Worm (Caenorhabditis elegans) whole organism, late embryonic: Measurements from ENCODE around the gene C14F11.4.

Experiments used
- C08G9.2 ChIP-seq: sonication (generic microtip); optimal IDR thresholded peaks from 2 replicates; lab custom pipeline; 2016; ENCODE audit warnings: mild to moderate bottlenecking, missing genetic modification characterization, moderate library complexity, missing compliant biosample characterization
- T23F11.4 ChIP-seq: fragments of 200-800 bp; sonication (Bioruptor generic); optimal IDR thresholded peaks from 2 replicates; lab custom pipeline; 2018; ENCODE audit warnings: mild to moderate bottlenecking, missing genetic modification characterization, missing compliant biosample characterization
- ceh-9 ChIP-seq: sonication (generic microtip); optimal IDR thresholded peaks from 2 replicates; lab custom pipeline; 2016; ENCODE audit warnings: mild to moderate bottlenecking, missing genetic modification characterization, inconsistent platforms, missing compliant biosample characterization
- dmd-4 ChIP-seq: sonication (generic microtip); optimal IDR thresholded peaks from 2 replicates; lab custom pipeline; 2016; ENCODE audit warnings: borderline replicate concordance, missing genetic modification characterization, missing compliant biosample characterization
- dve-1 ChIP-seq: sonication (generic microtip); optimal IDR thresholded peaks from 2 replicates; lab custom pipeline; 2017; ENCODE audit warnings: antibody characterized with exemption, mild to moderate bottlenecking, missing genetic modification characterization, missing compliant biosample characterization
- ets-4 ChIP-seq: sonication (generic microtip); optimal IDR thresholded peaks from 2 replicates; lab custom pipeline; 2016; ENCODE audit warnings: missing genetic modification characterization, missing compliant biosample characterization
- fax-1 ChIP-seq: sonication (generic microtip); optimal IDR thresholded peaks from 2 replicates; lab custom pipeline; 2016; ENCODE audit warnings: missing genotype, missing genetic modification characterization, missing compliant biosample characterization
- hlh-6 ChIP-seq: sonication (generic microtip); optimal IDR thresholded peaks from 2 replicates; lab custom pipeline; 2016; ENCODE audit warnings: missing genotype, missing genetic modification characterization, missing compliant biosample characterization
- lin-11 ChIP-seq: fragments of 200-800 bp; sonication (Bioruptor generic); optimal IDR thresholded peaks from 2 replicates; lab custom pipeline; 2018; ENCODE audit warnings: mild to moderate bottlenecking, missing genetic modification characterization, missing compliant biosample characterization
- pag-3 ChIP-seq: sonication (generic microtip); optimal IDR thresholded peaks from 2 replicates; lab custom pipeline; 2016; ENCODE audit warnings: missing compliant biosample characterization, missing genetic modification characterization, borderline replicate concordance
- tbx-2 ChIP-seq: sonication (generic microtip); optimal IDR thresholded peaks from 2 replicates; lab custom pipeline; 2016; ENCODE audit warnings: missing genetic modification characterization, missing compliant biosample characterization

DNA sequence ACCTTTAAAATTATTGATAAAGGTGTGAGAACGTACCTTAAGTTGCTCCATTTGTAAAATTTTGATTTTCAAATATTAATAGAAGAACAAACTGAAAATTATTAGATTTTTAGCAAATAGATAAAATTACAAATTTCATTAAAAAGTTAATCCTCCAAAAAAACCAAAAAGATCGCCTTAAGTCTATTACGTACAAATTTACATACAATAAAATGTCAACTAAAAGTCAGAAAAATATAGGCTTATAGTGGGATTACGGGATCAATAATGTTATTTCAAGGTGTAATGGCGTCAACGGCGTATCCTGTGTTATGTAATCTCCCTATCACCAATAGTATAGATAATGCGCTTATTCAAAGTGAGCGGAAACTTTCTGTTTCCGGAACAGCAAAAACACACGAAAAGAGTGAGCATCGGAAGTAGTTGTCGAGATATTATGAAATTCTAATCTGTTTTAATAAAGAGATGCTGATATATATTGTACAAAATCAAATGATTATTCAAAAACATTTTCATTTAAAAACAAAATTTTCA is 38.6 kb downstream of the C14F11.4 start, which contains the start of gene ceh-54:
- no peak for TF ChIP-seq dve-1 (tag; lab: Kevin White, UChicago)
- no peak for TF ChIP-seq hlh-6 (tag; lab: Kevin White, UChicago)
- TF ChIP-seq pag-3 (tag; lab: Kevin White, UChicago): no peak
- TF ChIP-seq lin-11 (tag; lab: Kevin White, UChicago): no peak
- no peak for TF ChIP-seq ets-4
- TF ChIP-seq dmd-4: no peak
- no peak for TF ChIP-seq T23F11.4 (GFP tag; lab: Kevin White, UChicago)
- no peak for TF ChIP-seq tbx-2 (tag; lab: Kevin White, UChicago)
- no peak for TF ChIP-seq fax-1 (tag; lab: Kevin White, UChicago)
- no peak for TF ChIP-seq ceh-9 (tag; lab: Kevin White, UChicago)
- no peak for TF ChIP-seq C08G9.2
